Worm (Caenorhabditis elegans): ENCODE results near the gene H28G03.3.

DNA sequence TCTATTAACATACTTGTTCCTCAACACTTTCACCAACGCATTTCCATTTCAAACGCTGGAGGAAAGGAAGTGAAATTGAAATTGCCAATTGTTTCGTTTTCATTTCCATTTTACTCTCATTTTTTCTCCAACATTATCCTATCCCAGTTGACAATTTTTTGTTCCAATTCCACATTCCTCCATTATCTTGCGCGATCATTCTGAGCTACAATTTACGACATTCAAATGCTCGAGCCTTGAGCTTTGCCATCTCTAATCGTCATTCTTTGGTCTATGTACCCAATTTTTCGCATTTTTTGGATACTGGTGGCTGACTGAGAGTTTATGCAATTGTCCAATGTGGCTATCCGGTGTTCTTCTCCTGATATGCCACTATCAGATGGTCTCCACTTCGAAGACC lies 23.4 kb upstream of the H28G03.3 start, which contains the start of gene Y34B4A.10:
- TF ChIP-seq him-1 (tag; optimal IDR thresholded peaks at IDR 0.05) (no peak), W03F9.2 (tag; optimal IDR thresholded peaks at IDR 0.05) (no peak)

Data from whole organism, L4/young adult.